Fruit fly (Drosophila melanogaster) Kc167 (cell line): ENCODE data around the gene CG13040.

Experiments
- Myc ChIP-seq: fragments of >200 bp; optimal IDR thresholded peaks from 2 replicates; lab custom pipeline; 2017; ENCODE audit warnings: missing external identifiers
- Sin3A ChIP-seq: fragments of >200 bp; optimal IDR thresholded peaks from 2 replicates; lab custom pipeline; 2018; ENCODE audit warnings: missing external identifiers
- h ChIP-seq: fragments of >200 bp; optimal IDR thresholded peaks from 3 replicates; lab custom pipeline; 2018; ENCODE audit warnings: missing external identifiers
- insv ChIP-seq: fragments of >200 bp; optimal IDR thresholded peaks from 3 replicates; lab custom pipeline; 2018; ENCODE audit warnings: missing external identifiers
- psq ChIP-seq: fragments of >200 bp; optimal IDR thresholded peaks from 2 replicates; lab custom pipeline; 2017; ENCODE audit warnings: missing external identifiers
- ttk ChIP-seq: sonication (Bioruptor generic); optimal IDR thresholded peaks from 2 replicates; lab custom pipeline; 2017; ENCODE audit warnings: missing external identifiers

dm6 chr3L:16323372-16323771, 3.2 kb downstream of the CG13040 start, which contains the start of gene CG13059:
- TF ChIP-seq Myc (lab: Kevin White, UChicago) (no peak), ttk (lab: Kevin White, UChicago) (no peak), Sin3A (no peak), h (no peak), psq (lab: Kevin White, UChicago) (no peak), insv (no peak)
